Worm (Caenorhabditis elegans) whole organism, L4 larva: Measurements from ENCODE around the gene srx-93.

Experiments used
- F10B5.3 ChIP-seq: sonication (generic microtip); optimal IDR thresholded peaks from 2 replicates; lab custom pipeline; 2016; ENCODE audit warnings: mild to moderate bottlenecking, missing genetic modification characterization, missing compliant biosample characterization
- F37D6.2 ChIP-seq: sonication (generic microtip); optimal IDR thresholded peaks from 2 replicates; lab custom pipeline; 2016; ENCODE audit warnings: mild to moderate bottlenecking, missing genetic modification characterization, missing compliant biosample characterization
- T20F7.1 ChIP-seq: fragments of 200-800 bp; sonication (Bioruptor generic); optimal IDR thresholded peaks from 2 replicates; lab custom pipeline; 2018; ENCODE audit warnings: mild to moderate bottlenecking, missing genetic modification characterization, missing compliant biosample characterization
- Y48G9A.11 ChIP-seq: fragments of 200-800 bp; sonication (Bioruptor generic); IDR thresholded peaks from 2 replicates; pipeline ENCODE4 v1.3.6; 2022; ENCODE audit warnings: missing genetic modification reagents, missing genetic modification characterization, missing compliant biosample characterization
- aly-2 ChIP-seq: sonication (generic microtip); optimal IDR thresholded peaks from 2 replicates; lab custom pipeline; 2018; ENCODE audit warnings: missing biosample characterization, missing genetic modification characterization
- arid-1 ChIP-seq: fragments of 200-800 bp; sonication (Bioruptor generic); conservative IDR thresholded peaks from 2 replicates; pipeline ENCODE4 v1.3.6; 2022; ENCODE audit warnings: missing genetic modification reagents, missing genetic modification characterization, missing compliant biosample characterization
- ceh-20 ChIP-seq: fragments of 200-800 bp; sonication (Bioruptor generic); IDR thresholded peaks from 2 replicates; pipeline ENCODE4 v1.3.6; 2022; ENCODE audit warnings: missing genetic modification reagents, missing genetic modification characterization, missing compliant biosample characterization
- ceh-44 ChIP-seq: fragments of 200-800 bp; sonication (Bioruptor generic); IDR thresholded peaks from 2 replicates; pipeline ENCODE4 v1.3.6; 2022; ENCODE audit warnings: missing genetic modification reagents, missing genetic modification characterization, missing compliant biosample characterization
- daf-16 ChIP-seq, 3 experiments: sonication (generic microtip); optimal IDR thresholded peaks; 2 replicates each; lab custom pipeline; 2016 to 2017; ENCODE audit warnings: missing genetic modification characterization in 3 of 3, missing genetic modification reagents in 3 of 3, mild to moderate bottlenecking in 2 of 3, missing compliant biosample characterization in 2 of 3, missing biosample characterization in 1 of 3, moderate library complexity in 1 of 3
- dmd-6 ChIP-seq: fragments of 200-800 bp; sonication (Bioruptor generic); IDR thresholded peaks from 2 replicates; pipeline ENCODE4 v1.3.6; 2022; ENCODE audit warnings: missing genetic modification reagents, missing genetic modification characterization, missing compliant biosample characterization
- dmd-8 ChIP-seq: fragments of 200-800 bp; sonication (Bioruptor generic); IDR thresholded peaks from 2 replicates; pipeline ENCODE4 v1.3.6; 2022; ENCODE audit warnings: missing genetic modification characterization, missing compliant biosample characterization
- dmd-9 ChIP-seq: fragments of 200-800 bp; sonication (Bioruptor generic); IDR thresholded peaks from 2 replicates; pipeline ENCODE4 v1.3.6; 2022; ENCODE audit warnings: missing genetic modification reagents, missing genetic modification characterization, missing compliant biosample characterization
- duxl-1 ChIP-seq: sonication (generic microtip); optimal IDR thresholded peaks from 2 replicates; lab custom pipeline; 2016; ENCODE audit warnings: mild to moderate bottlenecking, missing genetic modification characterization, moderate library complexity, missing compliant biosample characterization; ENCODE audit not compliant: poor library complexity
- dve-1 ChIP-seq: sonication (generic microtip); optimal IDR thresholded peaks from 2 replicates; lab custom pipeline; 2017; ENCODE audit warnings: antibody characterized with exemption, mild to moderate bottlenecking, missing genetic modification characterization, missing compliant biosample characterization; ENCODE audit not compliant: insufficient read depth
- gei-8 ChIP-seq: fragments of 200-800 bp; sonication (Bioruptor generic); optimal IDR thresholded peaks from 2 replicates; lab custom pipeline; 2018; ENCODE audit warnings: mild to moderate bottlenecking, missing genetic modification characterization, missing compliant biosample characterization
- hif-1 ChIP-seq, 2 experiments: sonication (generic microtip); optimal IDR thresholded peaks; 2 replicates each; lab custom pipeline; 2016 to 2017; ENCODE audit warnings: missing compliant biosample characterization in 2 of 2, missing genetic modification characterization in 2 of 2, missing genetic modification reagents in 2 of 2, missing genotype in 2 of 2, mild to moderate bottlenecking in 1 of 2
- hlh-11 ChIP-seq: fragments of 200-800 bp; sonication (Bioruptor generic); optimal IDR thresholded peaks from 2 replicates; lab custom pipeline; 2018; ENCODE audit warnings: mild to moderate bottlenecking, missing genetic modification characterization, missing compliant biosample characterization
- hlh-30 ChIP-seq: sonication (generic microtip); optimal IDR thresholded peaks from 2 replicates; lab custom pipeline; 2017; ENCODE audit warnings: antibody characterized with exemption, mild to moderate bottlenecking, missing genetic modification characterization, missing compliant biosample characterization; ENCODE audit not compliant: insufficient read depth
- lin-1 ChIP-seq: fragments of 200-800 bp; sonication (Bioruptor generic); IDR thresholded peaks from 2 replicates; pipeline ENCODE4 v1.3.6; 2022; ENCODE audit warnings: missing genetic modification reagents, missing genetic modification characterization, missing compliant biosample characterization
- lin-13 ChIP-seq: fragments of 150-350 bp; optimal IDR thresholded peaks from 2 replicates; lab custom pipeline; 2014; ENCODE audit warnings: missing biosample characterization, missing genetic modification reagents, missing genetic modification characterization
- lin-38 ChIP-seq: fragments of 200-800 bp; sonication (Bioruptor generic); IDR thresholded peaks from 2 replicates; pipeline ENCODE4 v1.3.6; 2022; ENCODE audit warnings: missing genetic modification reagents, missing genetic modification characterization, missing compliant biosample characterization
- mep-1 ChIP-seq: fragments of 150-350 bp; sonication (generic microtip); optimal IDR thresholded peaks from 3 replicates; lab custom pipeline; 2014; ENCODE audit warnings: missing biosample characterization, missing genetic modification characterization
- mes-2 ChIP-seq: sonication (generic microtip); optimal IDR thresholded peaks from 2 replicates; lab custom pipeline; 2016; ENCODE audit warnings: missing genotype, mild to moderate bottlenecking, missing genetic modification characterization, missing compliant biosample characterization; ENCODE audit not compliant: poor library complexity, severe bottlenecking
- mxl-3 ChIP-seq: fragments of 200-800 bp; sonication (Bioruptor generic); optimal IDR thresholded peaks from 2 replicates; lab custom pipeline; 2018; ENCODE audit warnings: mild to moderate bottlenecking, missing genetic modification characterization, missing compliant biosample characterization
- nhr-237 ChIP-seq: sonication (generic microtip); optimal IDR thresholded peaks from 2 replicates; lab custom pipeline; 2017; ENCODE audit warnings: missing biosample characterization, missing genetic modification characterization
- nhr-28 ChIP-seq: fragments of 150-350 bp; optimal IDR thresholded peaks from 2 replicates; lab custom pipeline; 2014; ENCODE audit warnings: missing biosample characterization, missing genetic modification characterization
- nhr-77 ChIP-seq: fragments of 150-350 bp; optimal IDR thresholded peaks from 2 replicates; lab custom pipeline; 2014; ENCODE audit warnings: missing biosample characterization, missing genetic modification characterization
- pqm-1 ChIP-seq: sonication (generic microtip); optimal IDR thresholded peaks from 2 replicates; lab custom pipeline; 2017; ENCODE audit warnings: missing biosample characterization, missing genetic modification characterization
- rbr-2 ChIP-seq: sonication (generic microtip); optimal IDR thresholded peaks from 2 replicates; lab custom pipeline; 2016; ENCODE audit warnings: missing genotype, missing genetic modification characterization, missing compliant biosample characterization
- set-16 ChIP-seq: fragments of 200-800 bp; sonication (Bioruptor generic); IDR thresholded peaks from 2 replicates; pipeline ENCODE4 v1.3.6; 2022; ENCODE audit warnings: missing genetic modification reagents, missing genetic modification characterization, missing compliant biosample characterization
- skn-1 ChIP-seq: fragments of 150-350 bp; optimal IDR thresholded peaks from 2 replicates; lab custom pipeline; 2014; ENCODE audit warnings: missing biosample characterization, missing genetic modification characterization
- snpc-1.2 ChIP-seq: fragments of 200-800 bp; sonication (Bioruptor generic); IDR thresholded peaks from 2 replicates; pipeline ENCODE4 v1.3.6; 2022; ENCODE audit warnings: missing genetic modification reagents, missing genetic modification characterization, missing compliant biosample characterization
- unc-62 ChIP-seq, 3 experiments: fragments of 150-350 bp in 1 of 3; sonication (generic microtip); optimal IDR thresholded peaks in 2 of 3; peaks in 1 of 3; 1 replicate in 1 of 3; 2 replicates in 2 of 3; lab custom pipeline; 2014 to 2017; ENCODE audit warnings: missing biosample characterization in 3 of 3, missing genetic modification characterization in 3 of 3, missing genetic modification reagents in 3 of 3, missing genotype in 1 of 3
- vab-7 ChIP-seq: fragments of 200-800 bp; sonication (Bioruptor generic); IDR thresholded peaks from 2 replicates; pipeline ENCODE4 v1.3.6; 2022; ENCODE audit warnings: missing genetic modification reagents, missing genetic modification characterization, missing compliant biosample characterization
- zfp-3 ChIP-seq: fragments of 200-800 bp; sonication (Bioruptor generic); conservative IDR thresholded peaks from 2 replicates; pipeline ENCODE4 v1.3.6; 2022; ENCODE audit warnings: missing genetic modification reagents, missing genetic modification characterization, missing compliant biosample characterization
- zip-2 ChIP-seq: fragments of 150-350 bp; optimal IDR thresholded peaks from 2 replicates; lab custom pipeline; 2014; ENCODE audit warnings: missing biosample characterization, missing genetic modification characterization

The srx-93 gene

DNA sequence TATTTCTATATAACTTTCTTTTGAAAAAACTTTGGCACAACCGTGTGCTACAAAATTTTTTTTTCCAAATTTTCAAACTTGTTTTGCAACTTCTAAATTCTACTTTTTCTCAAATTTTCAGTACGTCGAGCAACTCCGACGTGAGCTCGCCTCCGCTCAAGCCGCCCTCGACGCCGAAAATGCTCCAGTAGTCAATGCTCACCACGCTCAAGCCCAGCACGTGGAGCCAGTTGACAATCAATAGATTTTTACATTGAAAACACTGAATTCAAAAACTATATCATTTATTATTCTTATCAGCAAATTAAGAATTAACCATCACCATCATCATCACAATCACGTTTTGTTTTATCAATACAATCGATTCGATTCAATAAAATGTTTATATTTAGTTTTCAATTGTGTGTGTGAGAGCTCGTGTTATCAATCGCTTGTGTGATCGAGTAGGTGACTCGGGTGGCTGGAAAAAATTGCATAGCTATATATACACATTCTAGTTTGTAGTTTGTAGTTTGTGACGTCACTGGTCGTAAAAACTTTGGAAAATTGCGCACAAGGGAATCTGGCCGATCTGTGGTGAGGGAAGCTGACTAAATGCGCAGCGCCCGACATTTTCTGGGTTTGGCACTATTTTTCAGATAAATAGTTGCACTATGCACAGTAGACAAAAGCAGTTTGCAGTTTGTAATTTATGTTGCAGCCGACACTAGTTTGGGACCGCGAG lies 13.9 kb upstream of the srx-93 start (continued):
- peak in 1 of 2 experiments; percentile 89 for TF ChIP-seq unc-62 (GFP tag; optimal IDR thresholded peaks at IDR 0.05 in 1 of 2; lab: Kevin White, UChicago)
- no peak for TF ChIP-seq unc-62 (tag; optimal IDR thresholded peaks at IDR 0.05; lab: Kevin White, UChicago)
- TF ChIP-seq hif-1 (tag; optimal IDR thresholded peaks at IDR 0.05; lab: Kevin White, UChicago), result peak in 1 of 2 experiments; percentile 62
- peak; percentile 97 for TF ChIP-seq dve-1 (tag; lab: Kevin White, UChicago)
- TF ChIP-seq nhr-77, result peak; percentile 72
- TF ChIP-seq dmd-6 (GFP tag; lab: Robert Waterston, UW), result peak; percentile 71
- TF ChIP-seq lin-38 (GFP tag; lab: Robert Waterston, UW), result 0 out of 2 replicates have a peak, but pooled peaks have one; percentile 31
- peak; percentile 76 for TF ChIP-seq pqm-1
- 0 out of 2 replicates have a peak, but pooled peaks have one; percentile 7 for TF ChIP-seq ceh-20 (GFP tag; lab: Robert Waterston, UW)
- TF ChIP-seq Y48G9A.11 (GFP tag; lab: Robert Waterston, UW), result no peak
- no peak for TF ChIP-seq dmd-9 (GFP tag; lab: Robert Waterston, UW)
- TF ChIP-seq gei-8, result no peak
- peak in 1 of 2 experiments; percentile 32 for TF ChIP-seq daf-16 (GFP tag; optimal IDR thresholded peaks at IDR 0.05; lab: Kevin White, UChicago)
- TF ChIP-seq daf-16 (tag; optimal IDR thresholded peaks at IDR 0.05; lab: Kevin White, UChicago), result peak; percentile 98
- TF ChIP-seq mxl-3 (GFP tag; lab: Kevin White, UChicago), result peak; percentile 59
- peak; percentile 54 for TF ChIP-seq T20F7.1
- no peak for TF ChIP-seq lin-13
- TF ChIP-seq zip-2, result peak; percentile 14
- no peak for TF ChIP-seq dmd-8 (GFP tag; lab: Robert Waterston, UW)
- TF ChIP-seq nhr-28 (tag; lab: Kevin White, UChicago), result peak; percentile 93
- peak; percentile 77; the same call in 1 of the 2 replicates for TF ChIP-seq zfp-3 (GFP tag; lab: Robert Waterston, UW)
- TF ChIP-seq nhr-237 (tag; lab: Kevin White, UChicago), result no peak
- TF ChIP-seq lin-1 (GFP tag; lab: Robert Waterston, UW), result 0 out of 2 replicates have a peak, but pooled peaks have one; percentile 12
- TF ChIP-seq set-16, result no peak
- TF ChIP-seq mes-2, result peak; percentile 44
- TF ChIP-seq mep-1 (tag; lab: Kevin White, UChicago), result peak; percentile 70
- TF ChIP-seq, all 104 proteins: peak for 29

DNA sequence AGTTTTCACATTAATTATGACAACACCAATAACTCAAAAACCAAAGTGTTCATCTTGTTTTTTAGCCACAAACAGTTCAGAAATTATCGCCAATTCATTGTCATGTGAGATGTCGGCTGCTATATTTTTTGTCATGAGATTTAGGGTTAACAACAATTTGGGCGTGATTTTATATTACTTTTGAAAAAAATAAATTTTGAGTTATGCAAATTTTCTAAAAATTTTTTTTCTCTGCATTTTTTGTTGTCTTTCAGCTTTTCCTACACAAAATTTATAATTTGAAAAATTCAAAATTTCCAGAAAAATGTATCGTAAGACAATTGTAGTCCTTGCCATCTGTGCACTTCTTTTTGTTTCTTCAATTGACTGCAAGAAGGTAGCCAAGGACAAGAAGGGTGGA lies 12.5 kb upstream of the srx-93 start, which contains the start of gene F59B1.2:
F59B1.2 (plus strand) TSS at position 301 of the 400 bp plus-strand sequence.
- TF ChIP-seq skn-1 (tag; lab: Kevin White, UChicago) (no peak), F37D6.2 (no peak), arid-1 (GFP tag; lab: Robert Waterston, UW) (no peak), rbr-2 (tag; lab: Kevin White, UChicago) (no peak), gei-8 (no peak), vab-7 (no peak), snpc-1.2 (GFP tag; lab: Robert Waterston, UW) (no peak), duxl-1 (tag; lab: Kevin White, UChicago) (no peak), ceh-44 (no peak), F10B5.3 (no peak), T20F7.1 (peak; percentile 4), Y48G9A.11 (GFP tag; lab: Robert Waterston, UW) (no peak), hlh-30 (tag; lab: Kevin White, UChicago) (peak; percentile 27), unc-62 (GFP tag; optimal IDR thresholded peaks at IDR 0.05 in 1 of 2; lab: Kevin White, UChicago) (no peak), unc-62 (tag; optimal IDR thresholded peaks at IDR 0.05; lab: Kevin White, UChicago) (no peak), aly-2 (tag; lab: Kevin White, UChicago) (no peak), hlh-11 (tag; lab: Kevin White, UChicago) (no peak)
